Worm (Caenorhabditis elegans): ENCODE data around the gene lys-4.

- TF ChIP-seq aly-1 (tag; optimal IDR thresholded peaks at IDR 0.05) = no peak
- no peak for TF ChIP-seq ama-1 (optimal IDR thresholded peaks at IDR 0.05)
- TF ChIP-seq tbx-11 (GFP tag; IDR thresholded peaks at IDR 0.05) = no peak
These were observed 38.1 kb downstream of the lys-4 start for ce11 chrIV:11584853-11585252.
